Worm (Caenorhabditis elegans) whole organism, early embryonic: Measurements from ENCODE around the gene age-1.

ENCODE experiments used
- F13C5.2 ChIP-seq: sonication (generic microtip); optimal IDR thresholded peaks from 2 replicates; lab custom pipeline; 2017; ENCODE audit warnings: mild to moderate bottlenecking, missing genetic modification characterization, inconsistent platforms, missing compliant biosample characterization
- aly-1 ChIP-seq: sonication (generic microtip); optimal IDR thresholded peaks from 2 replicates; lab custom pipeline; 2016; ENCODE audit warnings: missing genetic modification characterization, missing compliant biosample characterization
- ama-1 ChIP-seq: fragments of 150-350 bp; optimal IDR thresholded peaks from 2 replicates; lab custom pipeline; 2014
- ceh-13 ChIP-seq: fragments of 200-800 bp; sonication (Bioruptor generic); optimal IDR thresholded peaks from 2 replicates; lab custom pipeline; 2018; ENCODE audit warnings: mild to moderate bottlenecking, missing genetic modification characterization, missing compliant biosample characterization
- ceh-36 ChIP-seq: sonication (generic microtip); optimal IDR thresholded peaks from 2 replicates; lab custom pipeline; 2016; ENCODE audit warnings: missing genetic modification characterization, inconsistent platforms, missing compliant biosample characterization
- ets-7 ChIP-seq: sonication (generic microtip); optimal IDR thresholded peaks from 2 replicates; lab custom pipeline; 2016; ENCODE audit warnings: missing genotype, missing genetic modification characterization, missing compliant biosample characterization
- flt-1 ChIP-seq: fragments of 200-800 bp; sonication (Bioruptor generic); IDR thresholded peaks from 2 replicates; pipeline ENCODE4 v1.3.6; 2022; ENCODE audit warnings: missing genetic modification characterization, missing compliant biosample characterization
- hmbx-1 ChIP-seq: sonication (generic microtip); optimal IDR thresholded peaks from 2 replicates; lab custom pipeline; 2016; ENCODE audit warnings: mild to moderate bottlenecking, missing genetic modification characterization, missing compliant biosample characterization
- hmg-4 ChIP-seq: fragments of 200-800 bp; sonication (Bioruptor generic); optimal IDR thresholded peaks from 2 replicates; lab custom pipeline; 2018; ENCODE audit warnings: mild to moderate bottlenecking, missing genetic modification characterization, missing compliant biosample characterization
- scrt-1 ChIP-seq: fragments of 200-800 bp; sonication (Bioruptor generic); IDR thresholded peaks from 2 replicates; pipeline ENCODE4 v1.3.6; 2022; ENCODE audit warnings: missing genetic modification characterization, missing compliant biosample characterization
- sea-1 ChIP-seq: fragments of 200-800 bp; sonication (Bioruptor generic); conservative IDR thresholded peaks from 2 replicates; pipeline ENCODE4 v1.3.6; 2022; ENCODE audit warnings: missing genetic modification characterization, missing compliant biosample characterization
- tbx-11 ChIP-seq: fragments of 200-800 bp; sonication (Bioruptor generic); IDR thresholded peaks from 2 replicates; pipeline ENCODE4 v1.3.6; 2022; ENCODE audit warnings: missing genetic modification characterization, missing compliant biosample characterization
- tbx-37 ChIP-seq: fragments of 200-800 bp; sonication (Bioruptor generic); conservative IDR thresholded peaks from 2 replicates; pipeline ENCODE4 v1.3.6; 2022; ENCODE audit warnings: missing genetic modification reagents, missing genetic modification characterization, missing compliant biosample characterization
- tra-4 ChIP-seq: sonication (generic microtip); optimal IDR thresholded peaks from 2 replicates; lab custom pipeline; 2017; ENCODE audit warnings: missing genetic modification characterization, missing compliant biosample characterization

- TF ChIP-seq ceh-13 (no peak), ama-1 (lab: Kevin White, UChicago) (no peak), ceh-36 (no peak), tra-4 (tag; lab: Kevin White, UChicago) (no peak), hmg-4 (GFP tag; lab: Kevin White, UChicago) (no peak), tbx-37 (GFP tag; lab: Robert Waterston, UW) (no peak), sea-1 (no peak), tbx-11 (no peak), scrt-1 (GFP tag; lab: Robert Waterston, UW) (no peak), flt-1 (GFP tag; lab: Robert Waterston, UW) (no peak), hmbx-1 (no peak), ets-7 (tag; lab: Kevin White, UChicago) (no peak), aly-1 (tag; lab: Kevin White, UChicago) (no peak), F13C5.2 (no peak)
Observed at ce11 chrII:11495307-11495706, 31.5 kb downstream of the age-1 start, which contains the start of the genes ooc-3 and B0334.4.
